Worm (Caenorhabditis elegans) whole organism, L1 larva: ENCODE measurements around the gene col-3.

Experiments
- F16B12.6 ChIP-seq: fragments of 150-350 bp; optimal IDR thresholded peaks from 2 replicates; lab custom pipeline; 2014; ENCODE audit warnings: missing biosample characterization, missing genetic modification characterization
- nhr-76 ChIP-seq: sonication (generic microtip); optimal IDR thresholded peaks from 2 replicates; lab custom pipeline; 2017; ENCODE audit warnings: missing biosample characterization, missing genetic modification characterization

DNA sequence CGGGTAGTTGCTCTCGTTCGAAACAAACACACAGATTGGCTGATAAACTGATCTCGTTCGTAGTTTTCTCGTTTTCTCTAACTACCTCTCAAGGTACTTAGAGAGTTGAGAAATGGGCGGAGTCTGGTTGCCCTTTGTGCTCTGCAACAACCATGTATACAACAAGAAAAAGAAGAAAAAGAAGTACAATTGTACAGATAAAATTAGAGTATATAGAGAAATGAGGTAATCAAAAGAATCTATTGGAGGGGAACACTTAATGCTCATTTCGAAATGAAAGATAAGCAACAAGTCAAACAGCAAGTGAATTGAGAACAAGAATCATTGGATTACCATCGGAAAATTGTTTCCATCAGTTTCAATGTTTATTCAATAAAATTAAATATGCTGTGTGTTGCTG, 40.8 kb downstream of the col-3 start, which contains the start of gene C09G9.1:
- no peak for TF ChIP-seq F16B12.6 (tag; lab: Kevin White, UChicago)
- no peak for TF ChIP-seq nhr-76 (tag; lab: Kevin White, UChicago)
